Fruit fly (Drosophila melanogaster) whole organism, embryonic: ENCODE results near the gene CG33267.

Experiments used
- Abd-B ChIP-seq: fragments of 200-800 bp; sonication (Bioruptor generic); optimal IDR thresholded peaks from 2 replicates; lab custom pipeline; 2018; ENCODE audit warnings: missing biosample characterization, mild to moderate bottlenecking, missing genetic modification characterization, moderate library complexity
- CG11247 ChIP-seq: fragments of 200-800 bp; sonication (Bioruptor generic); IDR thresholded peaks from 2 replicates; pipeline ENCODE4 v1.3.6; 2022; ENCODE audit warnings: missing biosample characterization, missing genetic modification characterization
- CG11696 ChIP-seq: fragments of 200-800 bp; sonication (Bioruptor generic); IDR thresholded peaks from 2 replicates; pipeline ENCODE4 v1.3.6; 2022; ENCODE audit warnings: missing biosample characterization, missing genetic modification characterization
- CG12219 ChIP-seq: fragments of 200-800 bp; sonication (Bioruptor generic); optimal IDR thresholded peaks from 3 replicates; lab custom pipeline; 2018; ENCODE audit warnings: missing biosample characterization, mild to moderate bottlenecking, missing genetic modification characterization
- CG12769 ChIP-seq: fragments of 200-800 bp; sonication (Bioruptor generic); optimal IDR thresholded peaks from 2 replicates; lab custom pipeline; 2019; ENCODE audit warnings: missing biosample characterization, mild to moderate bottlenecking, missing genetic modification characterization, moderate library complexity
- CG2120 ChIP-seq: fragments of 200-800 bp; sonication (Bioruptor generic); optimal IDR thresholded peaks from 3 replicates; lab custom pipeline; 2016; ENCODE audit warnings: missing biosample characterization, missing genetic modification characterization
- CG2199 ChIP-seq: fragments of 200-800 bp; sonication (Bioruptor generic); IDR thresholded peaks from 3 replicates; pipeline ENCODE4 v1.3.6; 2022; ENCODE audit warnings: missing biosample characterization, missing genetic modification characterization
- CG2678 ChIP-seq: fragments of 200-800 bp; sonication (Bioruptor generic); optimal IDR thresholded peaks from 3 replicates; lab custom pipeline; 2019; ENCODE audit warnings: missing biosample characterization, mild to moderate bottlenecking, missing genetic modification characterization, moderate library complexity
- CG30020 ChIP-seq: fragments of 200-800 bp; optimal IDR thresholded peaks from 2 replicates; lab custom pipeline; 2019; ENCODE audit warnings: missing biosample characterization, mild to moderate bottlenecking, missing genetic modification characterization, moderate library complexity
- CG30403 ChIP-seq: fragments of 200-800 bp; sonication (Bioruptor generic); optimal IDR thresholded peaks from 3 replicates; lab custom pipeline; 2016; ENCODE audit warnings: missing biosample characterization, missing genetic modification characterization
- CG31388 ChIP-seq: fragments of 200-800 bp; sonication (Bioruptor generic); optimal IDR thresholded peaks from 2 replicates; lab custom pipeline; 2016; ENCODE audit warnings: missing biosample characterization, missing genetic modification characterization
- CG31441 ChIP-seq: fragments of 200-800 bp; sonication (Bioruptor generic); IDR thresholded peaks from 2 replicates; pipeline ENCODE4 v1.3.6; 2022; ENCODE audit warnings: missing biosample characterization, missing genetic modification characterization
- CG4617 ChIP-seq: fragments of 200-800 bp; sonication (Bioruptor generic); optimal IDR thresholded peaks from 3 replicates; lab custom pipeline; 2016; ENCODE audit warnings: missing biosample characterization, missing genetic modification characterization, borderline replicate concordance
- CG6813 ChIP-seq: fragments of 200-800 bp; sonication (Bioruptor generic); optimal IDR thresholded peaks from 2 replicates; lab custom pipeline; 2017; ENCODE audit warnings: missing biosample characterization, missing genetic modification characterization, mild to moderate bottlenecking, moderate library complexity, missing genetic modification reagents
- CG8089 ChIP-seq: fragments of 200-800 bp; sonication (Bioruptor generic); optimal IDR thresholded peaks from 3 replicates; lab custom pipeline; 2016; ENCODE audit warnings: missing biosample characterization, missing genetic modification characterization
- Camta ChIP-seq: fragments of 200-800 bp; sonication (Bioruptor generic); optimal IDR thresholded peaks from 2 replicates; lab custom pipeline; 2016; ENCODE audit warnings: missing biosample characterization, missing genetic modification characterization
- Chrac-16 ChIP-seq: fragments of 200-800 bp; sonication (Bioruptor generic); optimal IDR thresholded peaks from 3 replicates; lab custom pipeline; 2016; ENCODE audit warnings: missing biosample characterization, missing genetic modification characterization
- CkIIα-i1 ChIP-seq: fragments of 200-800 bp; sonication (Bioruptor generic); IDR thresholded peaks from 2 replicates; pipeline ENCODE4 v1.3.6; 2022; ENCODE audit warnings: missing biosample characterization, missing genetic modification characterization
- Dfd ChIP-seq, 2 experiments: fragments of >200 bp; optimal IDR thresholded peaks; 2 replicates each; lab custom pipeline; 2017; ENCODE audit warnings: missing biosample characterization in 2 of 2, missing genetic modification characterization in 2 of 2
- Med ChIP-seq: fragments of 200-800 bp; sonication (Bioruptor generic); peaks from one replicate; lab custom pipeline; 2016; ENCODE audit warnings: missing biosample characterization, missing genetic modification characterization, mild to moderate bottlenecking, inconsistent platforms, moderate library complexity
- Meics ChIP-seq: fragments of 200-800 bp; sonication (Bioruptor generic); optimal IDR thresholded peaks from 2 replicates; lab custom pipeline; 2017; ENCODE audit warnings: missing biosample characterization, mild to moderate bottlenecking, missing genetic modification characterization
- Optix ChIP-seq: fragments of 200-800 bp; sonication (Bioruptor generic); IDR thresholded peaks from 3 replicates; pipeline ENCODE4 v1.3.6; 2022; ENCODE audit warnings: missing biosample characterization, missing genetic modification characterization
- Rfx ChIP-seq: fragments of 200-800 bp; sonication (Bioruptor generic); IDR thresholded peaks from 2 replicates; pipeline ENCODE4 v1.3.6; 2022; ENCODE audit warnings: missing biosample characterization, missing genetic modification characterization
- Vsx1 ChIP-seq: fragments of 200-800 bp; sonication (Bioruptor generic); optimal IDR thresholded peaks from 2 replicates; lab custom pipeline; 2017; ENCODE audit warnings: missing biosample characterization, mild to moderate bottlenecking, missing genetic modification characterization, missing genetic modification reagents
- aop ChIP-seq: fragments of 200-800 bp; sonication (Bioruptor generic); IDR thresholded peaks from 2 replicates; pipeline ENCODE4 v1.3.6; 2022; ENCODE audit warnings: missing biosample characterization, missing genetic modification characterization
- bcd ChIP-seq: fragments of 200-800 bp; sonication (Bioruptor generic); optimal IDR thresholded peaks from 2 replicates; lab custom pipeline; 2017; ENCODE audit warnings: missing biosample characterization, mild to moderate bottlenecking, missing genetic modification characterization
- br ChIP-seq: fragments of >200 bp; optimal IDR thresholded peaks from 2 replicates; lab custom pipeline; 2017
- chinmo ChIP-seq: fragments of 200-800 bp; sonication (Bioruptor generic); IDR thresholded peaks from 4 replicates; pipeline ENCODE4 v1.3.6; 2022; ENCODE audit warnings: missing biosample characterization, missing genetic modification characterization; ENCODE audit not compliant: partially characterized antibody
- crp ChIP-seq, 2 experiments: fragments of 200-800 bp; sonication (Bioruptor generic); optimal IDR thresholded peaks; 2 replicates in 1 of 2; 3 replicates in 1 of 2; lab custom pipeline; 2017; ENCODE audit warnings: missing biosample characterization in 2 of 2, missing genetic modification characterization in 2 of 2, mild to moderate bottlenecking in 1 of 2, moderate library complexity in 1 of 2
- dati ChIP-seq: fragments of 200-800 bp; sonication (Bioruptor generic); IDR thresholded peaks from 2 replicates; pipeline ENCODE4 v1.3.6; 2022; ENCODE audit warnings: missing biosample characterization, missing genetic modification characterization
- dysf ChIP-seq: fragments of 200-800 bp; sonication (Bioruptor generic); IDR thresholded peaks from 3 replicates; pipeline ENCODE4 v1.3.6; 2022; ENCODE audit warnings: missing biosample characterization, missing genetic modification characterization
- ftz-f1 ChIP-seq: fragments of 200-800 bp; sonication (Bioruptor generic); optimal IDR thresholded peaks from 2 replicates; lab custom pipeline; 2016; ENCODE audit warnings: missing biosample characterization, missing genetic modification characterization
- gcm2 ChIP-seq: fragments of 200-800 bp; sonication (Bioruptor generic); optimal IDR thresholded peaks from 2 replicates; lab custom pipeline; 2016; ENCODE audit warnings: missing biosample characterization, missing genetic modification characterization
- grau ChIP-seq: fragments of 200-800 bp; optimal IDR thresholded peaks from 3 replicates; lab custom pipeline; 2019; ENCODE audit warnings: missing biosample characterization, mild to moderate bottlenecking, missing genetic modification characterization, moderate library complexity
- hb ChIP-seq: fragments of 200-800 bp; sonication (Bioruptor generic); IDR thresholded peaks from 3 replicates; pipeline ENCODE4 v1.3.6; 2022; ENCODE audit warnings: missing biosample characterization, missing genetic modification characterization; ENCODE audit not compliant: partially characterized antibody
- hkb ChIP-seq, 2 experiments: fragments of 200-800 bp in 1 of 2; fragments of >200 bp in 1 of 2; sonication (Bioruptor generic) in 1 of 2; IDR thresholded peaks in 1 of 2; optimal IDR thresholded peaks in 1 of 2; 2 replicates each; pipeline versions ENCODE4 v1.3.6 to Lab custom; 2017 to 2022; ENCODE audit warnings: missing biosample characterization in 1 of 2, missing genetic modification characterization in 1 of 2
- kni ChIP-seq: fragments of 200-800 bp; sonication (Bioruptor generic); optimal IDR thresholded peaks from 3 replicates; lab custom pipeline; 2017; ENCODE audit warnings: mild to moderate bottlenecking, missing biosample characterization, missing genetic modification reagents, missing genetic modification characterization
- pnt ChIP-seq: fragments of 200-800 bp; sonication (Bioruptor generic); optimal IDR thresholded peaks from 3 replicates; lab custom pipeline; 2016; ENCODE audit warnings: missing biosample characterization, missing genetic modification characterization
- psq ChIP-seq: fragments of 200-800 bp; sonication (Bioruptor generic); optimal IDR thresholded peaks from 2 replicates; lab custom pipeline; 2017; ENCODE audit warnings: missing biosample characterization, missing genetic modification characterization
- row ChIP-seq: fragments of 200-800 bp; sonication (Bioruptor generic); IDR thresholded peaks from 3 replicates; pipeline ENCODE4 v1.3.6; 2022; ENCODE audit warnings: missing biosample characterization, missing genetic modification characterization
- schlank ChIP-seq: fragments of 200-800 bp; sonication (Bioruptor generic); optimal IDR thresholded peaks from 2 replicates; lab custom pipeline; 2018; ENCODE audit warnings: missing biosample characterization, mild to moderate bottlenecking, missing genetic modification characterization
- scrt ChIP-seq: fragments of 200-800 bp; sonication (Bioruptor generic); optimal IDR thresholded peaks from 2 replicates; lab custom pipeline; 2018; ENCODE audit warnings: missing biosample characterization, mild to moderate bottlenecking, missing genetic modification characterization, moderate library complexity
- sd ChIP-seq: fragments of 200-800 bp; sonication (Bioruptor generic); optimal IDR thresholded peaks from 3 replicates; lab custom pipeline; 2018; ENCODE audit warnings: missing biosample characterization, mild to moderate bottlenecking, missing genetic modification characterization, moderate library complexity
- sens ChIP-seq: fragments of 200-800 bp; sonication (Bioruptor generic); peaks from one replicate; lab custom pipeline; 2016; ENCODE audit warnings: missing biosample characterization, missing genetic modification characterization
- slbo ChIP-seq: fragments of 200-800 bp; sonication (Bioruptor generic); IDR thresholded peaks from 2 replicates; pipeline ENCODE4 v1.3.6; 2022; ENCODE audit warnings: missing biosample characterization, missing genetic modification characterization
- sqz ChIP-seq: fragments of 200-800 bp; sonication (Bioruptor generic); optimal IDR thresholded peaks from 3 replicates; lab custom pipeline; 2018; ENCODE audit warnings: missing biosample characterization, mild to moderate bottlenecking, missing genetic modification characterization
- zen2 ChIP-seq: fragments of 200-800 bp; sonication (Bioruptor generic); IDR thresholded peaks from 3 replicates; pipeline ENCODE4 v1.3.6; 2022; ENCODE audit warnings: missing biosample characterization, missing genetic modification characterization; ENCODE audit not compliant: partially characterized antibody

Gene CG33267

DNA sequence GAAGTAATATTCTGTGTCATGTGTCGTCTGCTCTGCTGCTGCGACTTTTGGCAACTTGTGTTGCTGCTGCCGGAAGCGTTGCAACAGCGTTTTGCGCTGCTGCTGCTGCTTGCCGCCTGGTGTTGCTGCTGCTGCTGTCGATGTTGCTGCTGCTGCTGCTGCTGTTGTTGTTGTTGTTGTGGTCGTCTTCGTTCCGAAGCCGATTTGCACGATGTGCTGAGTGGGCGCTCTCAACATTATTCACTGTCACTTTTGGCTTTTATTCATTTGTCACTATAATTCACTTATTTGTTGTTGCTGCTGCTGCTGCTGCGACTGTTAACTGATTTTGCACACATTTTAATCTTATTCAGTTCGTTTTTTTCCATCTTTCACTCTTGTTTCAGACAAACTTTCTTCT, 21.8 kb upstream of the CG33267 start:
- TF ChIP-seq CG30020 (tag; lab: Kevin White, UChicago) (no peak), Dfd (GFP tag; optimal IDR thresholded peaks at IDR 0.05; lab: Kevin White, UChicago) (peak in 1 of 2 experiments; percentile 49)

DNA sequence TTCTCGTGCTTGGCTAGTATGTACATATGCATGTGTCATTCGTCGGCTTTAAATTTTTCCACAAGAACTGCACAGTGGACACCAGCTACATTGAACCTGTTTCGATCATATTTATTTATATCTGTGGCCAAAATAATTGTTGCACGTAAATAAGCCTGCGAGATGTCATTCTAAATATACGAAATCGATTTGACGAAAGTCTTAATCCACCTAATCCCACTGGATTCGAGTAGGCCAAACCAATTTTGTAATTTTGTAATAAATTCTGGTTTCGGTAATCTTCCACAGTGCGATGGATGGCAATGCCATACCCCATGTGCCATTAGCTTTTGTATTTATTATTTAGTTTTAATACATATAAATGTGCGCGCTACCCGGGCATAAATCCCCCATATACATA, 21.3 kb upstream of the CG33267 start:
- TF ChIP-seq Optix (GFP tag; lab: Robert Waterston, UW), result no peak
- 0 out of 4 replicates have a peak, but pooled peaks have one; percentile 40 for TF ChIP-seq chinmo (GFP tag; lab: Robert Waterston, UW)
- peak; percentile 77 for TF ChIP-seq sens (GFP tag; lab: Kevin White, UChicago)
- TF ChIP-seq Meics (GFP tag; lab: Kevin White, UChicago), result peak; percentile 3
- peak; percentile 26 for TF ChIP-seq CG2120 (GFP tag; lab: Kevin White, UChicago)
- peak; percentile 23; the same call in 1 of the 2 replicates for TF ChIP-seq slbo
- peak; percentile 10 for TF ChIP-seq sd
- TF ChIP-seq Vsx1 (GFP tag; lab: Kevin White, UChicago), result no peak
- TF ChIP-seq grau (tag; lab: Kevin White, UChicago), result peak; percentile 55
- TF ChIP-seq CG2678 (tag; lab: Kevin White, UChicago), result peak; percentile 16
- peak; percentile 37; the same call in 1 of the 3 replicates for TF ChIP-seq dysf
- no peak for TF ChIP-seq kni (GFP tag; lab: Kevin White, UChicago)
- TF ChIP-seq Med (GFP tag; lab: Kevin White, UChicago), result peak; percentile 78
- TF ChIP-seq gcm2, result no peak
- TF ChIP-seq Rfx (GFP tag; lab: Robert Waterston, UW), result 0 out of 2 replicates have a peak, but pooled peaks have one; percentile 33
- peak; percentile 45 for TF ChIP-seq CG12769 (tag; lab: Kevin White, UChicago)
- TF ChIP-seq sqz, result no peak

DNA sequence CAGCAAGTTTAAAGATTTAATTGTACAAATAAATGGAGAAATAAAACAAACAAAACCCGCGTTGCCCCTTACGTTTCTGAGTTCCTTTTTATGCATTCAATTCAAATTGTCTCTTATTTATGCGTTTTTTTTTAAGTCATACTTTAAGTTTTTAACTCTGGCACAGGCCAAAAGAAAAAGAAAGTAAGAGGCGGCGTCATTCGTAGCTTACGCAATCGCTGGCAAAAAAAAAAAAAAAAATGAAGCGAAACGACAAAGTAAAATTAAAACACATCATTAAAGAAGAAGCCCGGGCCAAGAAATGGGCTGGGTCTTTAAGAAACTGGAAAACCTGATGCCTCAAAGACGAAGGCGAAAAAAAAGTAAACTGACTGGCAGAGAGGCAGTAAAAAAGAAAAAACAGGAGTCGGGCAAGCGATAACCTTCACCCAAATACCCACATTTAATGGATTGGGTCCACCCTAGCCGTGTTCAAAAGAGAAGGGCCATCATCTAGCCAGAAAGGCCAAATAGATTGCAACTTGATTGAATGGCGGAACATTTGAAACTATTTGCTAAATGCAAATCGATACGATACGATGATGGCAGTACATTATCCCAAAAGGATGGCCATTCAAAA, 20.5 kb upstream of the CG33267 start:
- TF ChIP-seq scrt (GFP tag; lab: Kevin White, UChicago), result no peak
- TF ChIP-seq bcd (GFP tag; lab: Kevin White, UChicago), result no peak
- TF ChIP-seq CG31441, result no peak
- no peak for TF ChIP-seq CG30403 (GFP tag; lab: Kevin White, UChicago)
- no peak for TF ChIP-seq CG31388
- no peak for TF ChIP-seq psq (GFP tag; lab: Kevin White, UChicago)
- no peak for TF ChIP-seq schlank (tag; lab: Kevin White, UChicago)
- no peak for TF ChIP-seq CG11696 (GFP tag; lab: Robert Waterston, UW)
- no peak for TF ChIP-seq CG6813
- no peak for TF ChIP-seq Camta
- no peak for TF ChIP-seq hb (GFP tag; lab: Robert Waterston, UW)
- no peak for TF ChIP-seq Abd-B (GFP tag; lab: Kevin White, UChicago)
- no peak for TF ChIP-seq hkb (optimal IDR thresholded peaks at IDR 0.05; lab: Kevin White, UChicago)
- 0 out of 2 replicates have a peak, but pooled peaks have one; percentile 20 for TF ChIP-seq hkb (GFP tag; IDR thresholded peaks at IDR 0.05; lab: Robert Waterston, UW)
- TF ChIP-seq Meics (GFP tag; lab: Kevin White, UChicago), result no peak
- no peak for TF ChIP-seq CG8089 (GFP tag; lab: Kevin White, UChicago)
- no peak for TF ChIP-seq CG4617 (GFP tag; lab: Kevin White, UChicago)
- TF ChIP-seq zen2 (GFP tag; lab: Robert Waterston, UW), result no peak
- no peak for TF ChIP-seq Chrac-16 (GFP tag; lab: Kevin White, UChicago)
- no peak for TF ChIP-seq pnt (GFP tag; lab: Kevin White, UChicago)
- TF ChIP-seq row (GFP tag; lab: Robert Waterston, UW), result no peak
- 0 out of 2 replicates have a peak, but pooled peaks have one; percentile 30 for TF ChIP-seq CG11247 (GFP tag; lab: Robert Waterston, UW)
- no peak for TF ChIP-seq CG30020 (tag; lab: Kevin White, UChicago)
- TF ChIP-seq CkIIα-i1, result no peak
- TF ChIP-seq CG12219 (GFP tag; lab: Kevin White, UChicago), result no peak
- no peak for TF ChIP-seq br (lab: Kevin White, UChicago)
- no peak for TF ChIP-seq ftz-f1
- no peak for TF ChIP-seq aop (GFP tag; lab: Robert Waterston, UW)
- no peak for TF ChIP-seq dati (GFP tag; lab: Robert Waterston, UW)
- no peak for TF ChIP-seq CG2199 (GFP tag; lab: Robert Waterston, UW)
- TF ChIP-seq dysf, result no peak
- no peak for TF ChIP-seq crp (GFP tag; optimal IDR thresholded peaks at IDR 0.05; lab: Kevin White, UChicago)
